Fruit fly (Drosophila melanogaster) whole organism, adult: ENCODE results near the gene CG7148.

Source experiments
- CG11617 ChIP-seq: fragments of 200-800 bp; sonication (Bioruptor generic); optimal IDR thresholded peaks from 2 replicates; lab custom pipeline; 2017; ENCODE audit warnings: mild to moderate bottlenecking, missing biosample characterization, missing genetic modification reagents, missing genetic modification characterization
- CG12768 ChIP-seq: fragments of 200-800 bp; sonication (Bioruptor generic); optimal IDR thresholded peaks from 2 replicates; lab custom pipeline; 2017; ENCODE audit warnings: missing biosample characterization, missing genetic modification characterization, mild to moderate bottlenecking, moderate library complexity, missing genetic modification reagents
- CG14711 ChIP-seq: fragments of 200-800 bp; sonication (Bioruptor generic); optimal IDR thresholded peaks from 2 replicates; lab custom pipeline; 2018; ENCODE audit warnings: missing biosample characterization, mild to moderate bottlenecking, missing genetic modification characterization, moderate library complexity
- CG1620 ChIP-seq: fragments of 200-800 bp; sonication (Bioruptor generic); optimal IDR thresholded peaks from 2 replicates; lab custom pipeline; 2016; ENCODE audit warnings: missing biosample characterization, missing genetic modification characterization
- CG33017 ChIP-seq: fragments of 200-800 bp; sonication (Bioruptor generic); optimal IDR thresholded peaks from 2 replicates; lab custom pipeline; 2018; ENCODE audit warnings: missing biosample characterization, mild to moderate bottlenecking, missing genetic modification characterization, moderate library complexity
- CG5204 ChIP-seq: fragments of 200-800 bp; sonication (Bioruptor generic); optimal IDR thresholded peaks from 2 replicates; lab custom pipeline; 2016; ENCODE audit warnings: missing biosample characterization, missing genetic modification characterization
- CG7045 ChIP-seq: fragments of 200-800 bp; sonication (Bioruptor generic); optimal IDR thresholded peaks from 2 replicates; lab custom pipeline; 2017; ENCODE audit warnings: missing biosample characterization, mild to moderate bottlenecking, missing genetic modification characterization
- CG7101 ChIP-seq: fragments of 200-800 bp; sonication (Bioruptor generic); optimal IDR thresholded peaks from 2 replicates; lab custom pipeline; 2018; ENCODE audit warnings: missing biosample characterization, mild to moderate bottlenecking, missing genetic modification characterization, moderate library complexity
- Clk ChIP-seq: fragments of 200-800 bp; sonication (Bioruptor generic); optimal IDR thresholded peaks from 2 replicates; lab custom pipeline; 2017; ENCODE audit warnings: missing biosample characterization, missing genetic modification characterization
- Crg-1 ChIP-seq: fragments of 200-800 bp; sonication (Bioruptor generic); optimal IDR thresholded peaks from 2 replicates; lab custom pipeline; 2016; ENCODE audit warnings: missing biosample characterization, missing genetic modification characterization
- Hr96 ChIP-seq: fragments of 200-800 bp; sonication (Bioruptor generic); optimal IDR thresholded peaks from 2 replicates; lab custom pipeline; 2016; ENCODE audit warnings: missing biosample characterization, missing genetic modification characterization
- Mnt ChIP-seq: fragments of 200-800 bp; sonication (Bioruptor generic); optimal IDR thresholded peaks from 2 replicates; lab custom pipeline; 2016; ENCODE audit warnings: missing biosample characterization, mild to moderate bottlenecking, missing genetic modification characterization
- bab1 ChIP-seq: fragments of 200-800 bp; sonication (Bioruptor generic); optimal IDR thresholded peaks from 3 replicates; lab custom pipeline; 2019; ENCODE audit warnings: missing biosample characterization, mild to moderate bottlenecking, missing genetic modification characterization, moderate library complexity
- cic ChIP-seq: fragments of 200-800 bp; sonication (Bioruptor generic); optimal IDR thresholded peaks from 2 replicates; lab custom pipeline; 2017; ENCODE audit warnings: missing biosample characterization, mild to moderate bottlenecking, missing genetic modification characterization, moderate library complexity
- cnc ChIP-seq, 2 experiments: fragments of >200 bp; optimal IDR thresholded peaks; 2 replicates each; lab custom pipeline; 2017
- kay ChIP-seq: fragments of 200-800 bp; sonication (Bioruptor generic); peaks from one replicate; lab custom pipeline; 2016; ENCODE audit warnings: missing biosample characterization, missing genetic modification characterization, borderline replicate concordance
- ovo ChIP-seq: fragments of 200-800 bp; sonication (Bioruptor generic); optimal IDR thresholded peaks from 2 replicates; lab custom pipeline; 2016; ENCODE audit warnings: missing biosample characterization, missing genetic modification characterization
- pad ChIP-seq: fragments of 200-800 bp; sonication (Bioruptor generic); optimal IDR thresholded peaks from 3 replicates; lab custom pipeline; 2017; ENCODE audit warnings: missing biosample characterization, missing genetic modification characterization, mild to moderate bottlenecking, moderate library complexity, missing genetic modification reagents
- tj ChIP-seq: fragments of 200-800 bp; sonication (Bioruptor generic); optimal IDR thresholded peaks from 3 replicates; lab custom pipeline; 2017; ENCODE audit warnings: missing biosample characterization, mild to moderate bottlenecking, missing genetic modification characterization, moderate library complexity
- toe ChIP-seq: fragments of 200-800 bp; sonication (Bioruptor generic); optimal IDR thresholded peaks from 2 replicates; lab custom pipeline; 2016; ENCODE audit warnings: missing biosample characterization, missing genetic modification characterization

Gene CG7148

DNA sequence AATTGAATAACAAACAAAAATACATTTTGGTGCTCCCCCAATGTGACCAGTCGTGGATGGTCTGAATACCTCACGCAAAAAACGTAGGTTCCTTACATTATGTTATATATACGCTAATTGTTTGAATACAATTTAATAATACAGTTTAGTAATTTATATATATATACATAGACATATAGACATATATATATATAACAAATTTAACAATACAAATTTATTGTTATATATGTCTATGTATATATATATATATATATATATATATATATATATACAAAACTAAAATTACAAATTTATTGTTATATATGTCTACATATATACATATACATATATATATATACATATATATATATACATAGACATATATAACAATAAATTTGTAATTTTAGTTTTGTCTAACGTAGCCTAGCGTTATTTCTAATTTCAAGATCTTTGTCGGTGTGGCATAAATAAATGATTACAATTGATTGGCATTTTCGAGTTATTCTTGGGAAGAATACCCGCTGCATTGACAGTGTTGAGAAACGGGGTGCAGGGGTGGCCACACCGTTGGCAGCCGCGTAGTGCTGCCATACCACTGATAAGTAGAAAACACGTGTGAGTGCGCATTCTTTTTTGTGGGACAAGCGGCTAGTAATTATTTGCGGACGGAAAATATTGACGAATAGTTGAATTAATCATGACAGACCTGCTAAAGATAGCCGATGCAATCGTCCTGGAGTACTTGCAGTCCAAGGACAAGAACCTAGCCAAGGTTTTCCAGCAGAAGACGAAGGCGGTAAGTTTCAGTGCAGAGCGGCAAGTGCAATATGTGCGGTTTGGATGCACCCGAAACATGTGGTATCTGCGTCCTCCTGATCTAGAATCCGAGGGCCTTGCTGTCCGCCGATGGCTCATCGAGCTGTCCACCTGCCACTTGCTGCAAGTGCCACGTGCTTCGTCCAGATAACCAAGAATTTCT, at the start of gene CG7148, which contains the start of gene Nopp140:
TSS of gene CG7148 (minus strand) at position 51 of the 958 bp plus-strand sequence.
TSS of gene Nopp140 (plus strand) at position 572 of the 958 bp plus-strand sequence.
- TF ChIP-seq CG12768 (GFP tag; lab: Kevin White, UChicago), result peak; percentile 72
- peak; percentile 54 for TF ChIP-seq Clk (GFP tag; lab: Kevin White, UChicago)
- peak; percentile 55 for TF ChIP-seq CG14711
- peak; percentile 38 for TF ChIP-seq CG5204 (GFP tag; lab: Kevin White, UChicago)
- TF ChIP-seq CG7101 (tag; lab: Kevin White, UChicago), result peak; percentile 77
- TF ChIP-seq cic (GFP tag; lab: Kevin White, UChicago), result no peak
- peak; percentile 71 for TF ChIP-seq CG33017 (tag; lab: Kevin White, UChicago)
- peak; percentile 67 for TF ChIP-seq bab1 (GFP tag; lab: Kevin White, UChicago)
- TF ChIP-seq CG1620, result peak; percentile 82
- TF ChIP-seq tj (GFP tag; lab: Kevin White, UChicago), result peak; percentile 37
- peak; percentile 60 for TF ChIP-seq CG7045
- TF ChIP-seq CG11617, result peak; percentile 77
- TF ChIP-seq ovo (GFP tag; lab: Kevin White, UChicago), result peak; percentile 72
- peak; percentile 68 for TF ChIP-seq pad
- peak; percentile 75 for TF ChIP-seq Crg-1 (GFP tag; lab: Kevin White, UChicago)
- TF ChIP-seq kay (GFP tag; lab: Kevin White, UChicago), result no peak
- TF ChIP-seq Hr96 (GFP tag; lab: Kevin White, UChicago), result peak; percentile 75
- peak; percentile 99 for TF ChIP-seq Mnt (GFP tag; lab: Kevin White, UChicago)
- TF ChIP-seq toe (GFP tag; lab: Kevin White, UChicago), result peak; percentile 69
- TF ChIP-seq cnc (optimal IDR thresholded peaks at IDR 0.05; lab: Kevin White, UChicago), result no peak

DNA sequence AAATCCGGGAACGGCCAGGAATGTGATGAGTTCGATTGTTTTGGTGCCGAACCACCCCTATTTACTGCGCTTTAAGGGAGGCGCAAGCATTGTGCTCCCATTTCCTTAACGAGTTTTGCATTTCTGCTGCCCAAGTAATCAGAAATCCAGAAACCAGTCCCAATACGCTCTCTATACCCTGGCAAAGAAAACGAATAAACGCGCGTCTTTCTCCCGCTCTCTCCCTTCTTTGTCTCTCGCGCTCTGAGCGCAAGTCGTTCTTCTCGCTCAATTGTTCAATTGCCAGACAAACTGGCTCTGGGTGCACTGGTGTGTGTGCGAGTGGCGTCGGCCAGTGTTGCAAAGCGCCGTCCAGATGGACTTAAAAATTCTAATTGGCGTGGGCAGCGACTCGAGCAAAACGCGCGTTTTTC, 48.4 kb upstream of the CG7148 start:
- TF ChIP-seq CG5204 (GFP tag; lab: Kevin White, UChicago), result peak; percentile 71
- peak; percentile 36 for TF ChIP-seq ovo (GFP tag; lab: Kevin White, UChicago)
- no peak for TF ChIP-seq kay (GFP tag; lab: Kevin White, UChicago)
- peak; percentile 96 for TF ChIP-seq bab1 (GFP tag; lab: Kevin White, UChicago)
- TF ChIP-seq CG1620, result peak; percentile 57
- TF ChIP-seq CG11617, result peak; percentile 93
- peak; percentile 78 for TF ChIP-seq pad
- peak; percentile 95 for TF ChIP-seq CG12768 (GFP tag; lab: Kevin White, UChicago)
- TF ChIP-seq tj (GFP tag; lab: Kevin White, UChicago), result peak; percentile 70
- peak; percentile 80 for TF ChIP-seq Hr96 (GFP tag; lab: Kevin White, UChicago)
- TF ChIP-seq cnc (optimal IDR thresholded peaks at IDR 0.05; lab: Kevin White, UChicago), result no peak
- TF ChIP-seq Crg-1 (GFP tag; lab: Kevin White, UChicago), result peak; percentile 85
- TF ChIP-seq CG7101 (tag; lab: Kevin White, UChicago), result peak; percentile 96
- peak; percentile 94 for TF ChIP-seq CG33017 (tag; lab: Kevin White, UChicago)
- peak; percentile 86 for TF ChIP-seq Clk (GFP tag; lab: Kevin White, UChicago)
- peak; percentile 93 for TF ChIP-seq CG14711
- TF ChIP-seq CG7045, result peak; percentile 94
- TF ChIP-seq Mnt (GFP tag; lab: Kevin White, UChicago), result peak; percentile 67
- TF ChIP-seq toe (GFP tag; lab: Kevin White, UChicago), result peak; percentile 62
- TF ChIP-seq cic (GFP tag; lab: Kevin White, UChicago), result peak; percentile 76

DNA sequence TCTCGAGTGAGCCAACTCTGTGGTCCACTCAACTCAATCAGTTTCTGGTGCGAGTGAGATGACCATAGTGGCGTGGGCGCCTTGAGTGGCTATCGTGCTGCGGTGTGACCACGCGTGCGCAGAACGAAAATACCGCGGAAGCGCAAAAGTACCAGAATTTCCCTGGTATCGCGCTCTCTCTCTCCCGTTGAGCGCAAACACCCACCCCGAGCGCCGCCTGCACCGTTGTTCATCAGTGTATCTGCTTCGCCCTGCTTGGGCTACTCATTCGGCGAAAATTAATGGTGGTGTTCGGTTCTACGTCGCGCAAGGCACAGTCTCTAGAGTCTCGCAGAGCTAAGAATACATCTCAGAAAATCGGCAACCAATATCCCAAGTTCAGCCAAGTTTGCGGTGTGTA, 47.3 kb upstream of the CG7148 start:
- TF ChIP-seq Clk (GFP tag; lab: Kevin White, UChicago), result no peak
- TF ChIP-seq ovo (GFP tag; lab: Kevin White, UChicago), result peak; percentile 68
- TF ChIP-seq CG1620, result no peak
- TF ChIP-seq CG7045, result peak; percentile 36
- peak; percentile 40 for TF ChIP-seq CG33017 (tag; lab: Kevin White, UChicago)
- TF ChIP-seq Crg-1 (GFP tag; lab: Kevin White, UChicago), result peak; percentile 59
- peak; percentile 67 for TF ChIP-seq cic (GFP tag; lab: Kevin White, UChicago)
- peak; percentile 37 for TF ChIP-seq CG11617
- no peak for TF ChIP-seq CG5204 (GFP tag; lab: Kevin White, UChicago)
- TF ChIP-seq bab1 (GFP tag; lab: Kevin White, UChicago), result peak; percentile 51
- peak; percentile 49 for TF ChIP-seq Mnt (GFP tag; lab: Kevin White, UChicago)
- peak; percentile 32 for TF ChIP-seq CG14711
- TF ChIP-seq toe (GFP tag; lab: Kevin White, UChicago), result no peak
- TF ChIP-seq CG12768 (GFP tag; lab: Kevin White, UChicago), result peak; percentile 51
- TF ChIP-seq cnc (optimal IDR thresholded peaks at IDR 0.05; lab: Kevin White, UChicago), result no peak
- peak; percentile 27 for TF ChIP-seq Hr96 (GFP tag; lab: Kevin White, UChicago)
- peak; percentile 58 for TF ChIP-seq tj (GFP tag; lab: Kevin White, UChicago)
- TF ChIP-seq CG7101 (tag; lab: Kevin White, UChicago), result peak; percentile 68
- no peak for TF ChIP-seq kay (GFP tag; lab: Kevin White, UChicago)
- peak; percentile 87 for TF ChIP-seq pad

DNA sequence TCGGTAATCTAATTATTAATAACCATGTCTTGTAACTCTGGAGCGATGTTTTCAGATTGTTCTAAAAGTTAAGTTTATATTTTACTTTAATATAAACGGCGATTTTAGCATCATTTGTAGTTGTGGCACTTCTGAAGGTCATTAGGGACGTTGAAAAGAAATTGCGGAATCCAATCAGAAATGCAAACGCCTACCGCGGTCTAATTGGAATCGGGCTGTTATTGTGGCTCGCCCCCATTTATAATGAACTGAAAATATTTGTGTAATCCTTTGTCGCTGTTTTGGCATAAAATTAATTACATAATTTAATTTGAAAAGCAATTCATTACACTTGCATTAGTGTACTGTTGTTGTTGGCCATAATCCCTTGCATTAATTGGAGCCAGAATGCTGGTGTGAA, 46.2 kb upstream of the CG7148 start:
- TF ChIP-seq CG14711 (no peak), Crg-1 (GFP tag; lab: Kevin White, UChicago) (no peak), CG7045 (no peak), cnc (optimal IDR thresholded peaks at IDR 0.05; lab: Kevin White, UChicago) (no peak), CG12768 (GFP tag; lab: Kevin White, UChicago) (no peak), tj (GFP tag; lab: Kevin White, UChicago) (no peak), CG1620 (no peak), CG11617 (no peak), bab1 (GFP tag; lab: Kevin White, UChicago) (no peak), CG5204 (GFP tag; lab: Kevin White, UChicago) (no peak), ovo (GFP tag; lab: Kevin White, UChicago) (no peak), CG33017 (tag; lab: Kevin White, UChicago) (no peak)
